Comparison of ENCODE assay signal across 3 fruit fly cellular contexts in the genomic region with DNA sequence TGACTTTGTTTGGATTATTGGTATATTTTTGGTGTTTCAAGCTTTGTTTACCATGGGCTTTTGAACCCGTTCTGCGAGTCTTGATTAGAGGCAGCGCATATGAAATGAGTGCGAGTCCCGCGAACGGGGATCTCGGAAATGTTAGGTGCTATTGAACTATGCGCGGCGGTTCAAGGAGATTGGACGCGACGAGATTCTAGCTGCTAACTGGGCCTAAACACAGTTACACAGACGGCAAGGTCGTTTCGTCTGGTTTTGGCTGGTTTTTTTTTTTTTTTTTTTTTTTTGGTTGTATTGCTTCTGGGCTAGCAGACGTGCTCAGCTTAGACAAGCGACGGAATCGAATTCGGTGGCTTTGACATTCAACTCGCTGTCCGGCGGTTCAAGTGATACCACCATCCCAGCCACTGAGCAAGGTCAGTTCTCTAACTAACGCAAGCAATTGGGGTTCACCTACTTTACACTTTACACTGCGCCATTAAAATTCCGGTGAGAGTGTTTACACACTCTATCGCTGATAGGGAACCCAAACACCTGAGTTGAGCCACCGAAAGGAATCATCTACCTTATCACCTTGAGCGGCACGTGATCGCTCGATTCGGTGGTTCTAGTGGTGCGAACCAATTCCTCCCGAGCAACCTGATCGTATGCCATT.
TF ChIP-seq lines count a peak whose summit lies in the region.

No protein-coding gene starts in this region.

- TF ChIP-seq CTCF in whole organism, embryonic (GFP tag; optimal IDR thresholded peaks at IDR 0.05; lab: Kevin White, UChicago): no peak

TF ChIP-seq in whole organism, embryonic, 481 proteins besides CTCF, POLR2A, EP300 and RAD21 (continues in another document):
- no peak for TF ChIP-seq luna (GFP tag; optimal IDR thresholded peaks at IDR 0.05; lab: Kevin White, UChicago)
- TF ChIP-seq CG3407 (GFP tag; optimal IDR thresholded peaks at IDR 0.05; lab: Kevin White, UChicago): no peak
- TF ChIP-seq CG6791 (GFP tag; IDR thresholded peaks at IDR 0.05; lab: Robert Waterston, UW; ENCODE audit: partially characterized antibody): no peak
- no peak for TF ChIP-seq CG7556 (GFP tag; optimal IDR thresholded peaks at IDR 0.05; lab: Kevin White, UChicago)
- TF ChIP-seq CG9215 (GFP tag; IDR thresholded peaks at IDR 0.05; lab: Robert Waterston, UW): no peak
- no peak for TF ChIP-seq Bgb (GFP tag; IDR thresholded peaks at IDR 0.05; lab: Robert Waterston, UW; ENCODE audit: partially characterized antibody)
- no peak for TF ChIP-seq caup (GFP tag; optimal IDR thresholded peaks at IDR 0.05; lab: Kevin White, UChicago; ENCODE audit: severe bottlenecking)
- no peak for TF ChIP-seq Max (GFP tag; optimal IDR thresholded peaks at IDR 0.05; lab: Kevin White, UChicago)
- no peak for TF ChIP-seq sens (GFP tag; lab: Kevin White, UChicago)
- no peak for TF ChIP-seq Xbp1 (GFP tag; optimal IDR thresholded peaks at IDR 0.05; lab: Kevin White, UChicago)
- no peak for TF ChIP-seq Dad (GFP tag; optimal IDR thresholded peaks at IDR 0.05; lab: Kevin White, UChicago)
- TF ChIP-seq ranshi (GFP tag; IDR thresholded peaks at IDR 0.05; lab: Robert Waterston, UW): no peak
- no peak for TF ChIP-seq CrebB (tag; optimal IDR thresholded peaks at IDR 0.05; lab: Kevin White, UChicago)
- TF ChIP-seq ftz-f1 (GFP tag; optimal IDR thresholded peaks at IDR 0.05; lab: Kevin White, UChicago): peak; percentile 82
- TF ChIP-seq h (optimal IDR thresholded peaks at IDR 0.05; lab: Kevin White, UChicago): no peak
- TF ChIP-seq sqz (GFP tag; optimal IDR thresholded peaks at IDR 0.05; lab: Kevin White, UChicago): peak; percentile 14
- TF ChIP-seq chinmo (GFP tag; IDR thresholded peaks at IDR 0.05; lab: Robert Waterston, UW; ENCODE audit: partially characterized antibody): peak; percentile 85; the same call in 2 of the 4 replicates
- no peak for TF ChIP-seq Pdp1 (GFP tag; optimal IDR thresholded peaks at IDR 0.05; lab: Kevin White, UChicago)
- TF ChIP-seq HLH3B (GFP tag; IDR thresholded peaks at IDR 0.05; lab: Robert Waterston, UW): no peak
- TF ChIP-seq CG6689 (GFP tag; IDR thresholded peaks at IDR 0.05; lab: Robert Waterston, UW): no peak
- TF ChIP-seq Nf-YC (tag; optimal IDR thresholded peaks at IDR 0.05; lab: Kevin White, UChicago): no peak
- TF ChIP-seq CG17328 (GFP tag; IDR thresholded peaks at IDR 0.05; lab: Robert Waterston, UW): no peak
- TF ChIP-seq CG1603 (tag; optimal IDR thresholded peaks at IDR 0.05; lab: Kevin White, UChicago): no peak
- no peak for TF ChIP-seq CG30020 (tag; optimal IDR thresholded peaks at IDR 0.05; lab: Kevin White, UChicago)
- TF ChIP-seq vvl (GFP tag; IDR thresholded peaks at IDR 0.05; lab: Robert Waterston, UW): peak; percentile 47; the same call in 1 of the 2 replicates
- TF ChIP-seq Abd-B (GFP tag; optimal IDR thresholded peaks at IDR 0.05; lab: Kevin White, UChicago): no peak
- no peak for TF ChIP-seq org-1 (GFP tag; optimal IDR thresholded peaks at IDR 0.05; lab: Kevin White, UChicago)
- no peak for TF ChIP-seq CG12104 (GFP tag; optimal IDR thresholded peaks at IDR 0.05; lab: Kevin White, UChicago)

TF ChIP-seq in whole organism, prepupa, 60 proteins besides CTCF, POLR2A, EP300 and RAD21:
- TF ChIP-seq svp (GFP tag; lab: Kevin White, UChicago): no peak
- TF ChIP-seq CG9139 (GFP tag; optimal IDR thresholded peaks at IDR 0.05; lab: Kevin White, UChicago): no peak
- no peak for TF ChIP-seq CG32006 (GFP tag; optimal IDR thresholded peaks at IDR 0.05; lab: Kevin White, UChicago)
- no peak for TF ChIP-seq dac (GFP tag; optimal IDR thresholded peaks at IDR 0.05; lab: Kevin White, UChicago)
- TF ChIP-seq Gug (GFP tag; IDR thresholded peaks at IDR 0.05; lab: Robert Waterston, UW): no peak
- no peak for TF ChIP-seq Smox (GFP tag; optimal IDR thresholded peaks at IDR 0.05; lab: Kevin White, UChicago)
- no peak for TF ChIP-seq CG16779 (tag; optimal IDR thresholded peaks at IDR 0.05; lab: Kevin White, UChicago)
- no peak for TF ChIP-seq CG8632 (GFP tag; optimal IDR thresholded peaks at IDR 0.05; lab: Kevin White, UChicago)
- peak; percentile 47 for TF ChIP-seq fkh (GFP tag; optimal IDR thresholded peaks at IDR 0.05; lab: Kevin White, UChicago)
TF ChIP-seq in whole organism, prepupa: peak in this region for 1.

TF ChIP-seq in whole organism, wandering third instar larva, 38 proteins besides CTCF, POLR2A, EP300 and RAD21:
- no peak for TF ChIP-seq Rel (GFP tag; optimal IDR thresholded peaks at IDR 0.05; lab: Kevin White, UChicago)
- TF ChIP-seq Rel (tag; optimal IDR thresholded peaks at IDR 0.05; lab: Kevin White, UChicago): peak; percentile 54
- TF ChIP-seq brk (GFP tag; optimal IDR thresholded peaks at IDR 0.05; lab: Kevin White, UChicago): no peak
